Worm (Caenorhabditis elegans) whole organism, mixed stage, embryonic: ENCODE data around the gene ZK121.2.

Experiments used
- ham-2 ChIP-seq: fragments of 200-800 bp; sonication (Bioruptor generic); optimal IDR thresholded peaks from 2 replicates; lab custom pipeline; 2018; ENCODE audit warnings: mild to moderate bottlenecking, missing genetic modification characterization, missing compliant biosample characterization
- hlh-1 ChIP-seq: fragments of 150-350 bp; optimal IDR thresholded peaks from 2 replicates; lab custom pipeline; 2014; ENCODE audit warnings: missing biosample characterization, missing genetic modification reagents, missing genetic modification characterization
- nhr-12 ChIP-seq: fragments of 150-350 bp; optimal IDR thresholded peaks from 2 replicates; lab custom pipeline; 2014; ENCODE audit warnings: missing biosample characterization, missing genetic modification characterization
- nhr-28 ChIP-seq: fragments of 150-350 bp; optimal IDR thresholded peaks from 2 replicates; lab custom pipeline; 2014; ENCODE audit warnings: missing biosample characterization, missing genetic modification characterization
- nhr-76 ChIP-seq: sonication (generic microtip); optimal IDR thresholded peaks from 2 replicates; lab custom pipeline; 2017; ENCODE audit warnings: missing biosample characterization, missing genetic modification characterization
- pha-4 ChIP-seq: fragments of 150-350 bp; optimal IDR thresholded peaks from 2 replicates; lab custom pipeline; 2018; ENCODE audit warnings: missing biosample characterization, missing genetic modification reagents, missing genetic modification characterization
- snpc-4 ChIP-seq: fragments of 150-350 bp; optimal IDR thresholded peaks from 2 replicates; lab custom pipeline; 2014; ENCODE audit warnings: missing biosample characterization, missing genetic modification characterization
- unc-62 ChIP-seq: fragments of 150-350 bp; optimal IDR thresholded peaks from 2 replicates; lab custom pipeline; 2014; ENCODE audit warnings: missing biosample characterization, missing genetic modification reagents, missing genetic modification characterization
- zip-8 ChIP-seq: fragments of 150-350 bp; optimal IDR thresholded peaks from 2 replicates; lab custom pipeline; 2014; ENCODE audit warnings: missing biosample characterization, missing genetic modification characterization
- ztf-11 ChIP-seq: fragments of 150-350 bp; optimal IDR thresholded peaks from 2 replicates; lab custom pipeline; 2014; ENCODE audit warnings: missing biosample characterization, missing genetic modification characterization

ce11 chrIII:5304044-5304443 is 37.4 kb upstream of the ZK121.2 start:
- TF ChIP-seq pha-4 (tag; lab: Kevin White, UChicago): no peak
- TF ChIP-seq zip-8: no peak
- TF ChIP-seq unc-62 (GFP tag; lab: Kevin White, UChicago): no peak
- no peak for TF ChIP-seq ztf-11 (tag; lab: Kevin White, UChicago)
- no peak for TF ChIP-seq ham-2 (GFP tag; lab: Kevin White, UChicago)
- no peak for TF ChIP-seq nhr-76 (tag; lab: Kevin White, UChicago)
- TF ChIP-seq nhr-12 (tag; lab: Kevin White, UChicago): no peak
- no peak for TF ChIP-seq nhr-28 (tag; lab: Kevin White, UChicago)
- TF ChIP-seq hlh-1: no peak
- TF ChIP-seq snpc-4 (tag; lab: Kevin White, UChicago): no peak
